Worm (Caenorhabditis elegans) whole organism, L4 larva: Measurements from ENCODE around the gene gap-1.

Experiments used
- Y105C5A.15 ChIP-seq: fragments of 200-800 bp; sonication (Bioruptor generic); IDR thresholded peaks from 2 replicates; pipeline ENCODE4 v1.3.6; 2022; ENCODE audit warnings: missing genetic modification characterization, missing compliant biosample characterization
- aly-2 ChIP-seq: sonication (generic microtip); optimal IDR thresholded peaks from 2 replicates; lab custom pipeline; 2018; ENCODE audit warnings: missing biosample characterization, missing genetic modification characterization
- ces-1 ChIP-seq: fragments of 150-350 bp; sonication (generic microtip); optimal IDR thresholded peaks from 4 replicates; lab custom pipeline; 2014; ENCODE audit warnings: missing biosample characterization, missing genetic modification reagents, missing genetic modification characterization
- fos-1 ChIP-seq: fragments of 150-350 bp; optimal IDR thresholded peaks from 2 replicates; lab custom pipeline; 2014; ENCODE audit warnings: missing biosample characterization, missing genetic modification characterization
- pha-4 ChIP-seq, 2 experiments: fragments of 150-350 bp in 1 of 2; fragments of 200-800 bp in 1 of 2; sonication (Bioruptor generic) in 1 of 2; IDR thresholded peaks in 1 of 2; optimal IDR thresholded peaks in 1 of 2; 2 replicates each; pipeline versions ENCODE4 v1.3.6 to Lab custom; 2014 to 2022; ENCODE audit warnings: missing genetic modification characterization in 2 of 2, missing genetic modification reagents in 2 of 2, missing biosample characterization in 1 of 2, missing compliant biosample characterization in 1 of 2

DNA sequence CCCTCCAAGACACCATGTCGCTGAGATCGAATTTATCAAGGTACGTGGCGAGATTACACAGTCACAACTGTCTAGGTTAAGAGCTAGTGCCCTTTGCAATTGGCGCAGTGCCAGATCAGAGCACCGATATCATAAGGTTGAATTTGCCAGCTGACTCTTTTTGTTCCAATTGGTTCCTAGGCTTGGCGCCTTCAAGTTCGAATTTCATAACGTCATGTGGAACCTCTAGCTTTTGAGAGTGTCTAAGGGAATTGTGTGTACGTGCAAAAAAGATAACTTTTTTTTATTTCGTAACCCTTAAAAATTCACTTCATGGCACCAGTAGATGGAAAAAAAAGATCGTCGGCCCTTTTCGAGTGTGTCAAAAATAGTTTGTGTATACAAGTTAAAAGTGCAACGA, 23.9 kb downstream of the gap-1 start:
- TF ChIP-seq Y105C5A.15: no peak
- TF ChIP-seq fos-1 (tag; lab: Kevin White, UChicago): no peak
- TF ChIP-seq aly-2 (tag; lab: Kevin White, UChicago): no peak
- TF ChIP-seq ces-1: no peak
- TF ChIP-seq pha-4 (GFP tag; IDR thresholded peaks at IDR 0.05; lab: Robert Waterston, UW): no peak
- no peak for TF ChIP-seq pha-4 (tag; optimal IDR thresholded peaks at IDR 0.05; lab: Kevin White, UChicago)
